Fruit fly (Drosophila melanogaster) whole organism, wandering third instar larva: Measurements from ENCODE around the gene Cpr62Ba.

Experiments used
- CG32264 ChIP-seq: fragments of 200-800 bp; sonication (Bioruptor generic); optimal IDR thresholded peaks from 2 replicates; lab custom pipeline; 2016; ENCODE audit warnings: missing biosample characterization, missing genetic modification characterization
- CG9705 ChIP-seq: fragments of 200-800 bp; sonication (Bioruptor generic); optimal IDR thresholded peaks from 2 replicates; lab custom pipeline; 2018; ENCODE audit warnings: missing biosample characterization, mild to moderate bottlenecking, missing genetic modification characterization
- CrebA ChIP-seq: fragments of 200-800 bp; sonication (Bioruptor generic); optimal IDR thresholded peaks from 2 replicates; lab custom pipeline; 2016; ENCODE audit warnings: missing biosample characterization, mild to moderate bottlenecking, missing genetic modification characterization, borderline replicate concordance
- Dfd ChIP-seq: fragments of >200 bp; optimal IDR thresholded peaks from 2 replicates; lab custom pipeline; 2017; ENCODE audit warnings: missing biosample characterization, missing genetic modification characterization
- Dif ChIP-seq: fragments of 200-275, 200-300 bp; sonication (Bioruptor generic); optimal IDR thresholded peaks from 2 replicates; lab custom pipeline; 2018; ENCODE audit warnings: missing biosample characterization, missing genetic modification characterization; ENCODE audit not compliant: partially characterized antibody
- HLH106 ChIP-seq: fragments of 200-800 bp; optimal IDR thresholded peaks from 3 replicates; lab custom pipeline; 2019; ENCODE audit warnings: missing biosample characterization, mild to moderate bottlenecking, missing genetic modification characterization, moderate library complexity
- Hnf4 ChIP-seq: fragments of 200-800 bp; sonication (Bioruptor generic); optimal IDR thresholded peaks from 2 replicates; lab custom pipeline; 2016; ENCODE audit warnings: missing biosample characterization, mild to moderate bottlenecking, missing genetic modification characterization
- Hr78 ChIP-seq: fragments of >200 bp; optimal IDR thresholded peaks from 2 replicates; lab custom pipeline; 2017; ENCODE audit warnings: missing biosample characterization, missing genetic modification characterization
- Hr83 ChIP-seq: fragments of 200-300 bp; sonication (Bioruptor generic); optimal IDR thresholded peaks from 2 replicates; lab custom pipeline; 2016; ENCODE audit warnings: missing biosample characterization, mild to moderate bottlenecking, missing genetic modification characterization, moderate library complexity; ENCODE audit not compliant: poor library complexity, severe bottlenecking
- Jra ChIP-seq: sonication (Bioruptor generic); optimal IDR thresholded peaks from 2 replicates; lab custom pipeline; 2016; ENCODE audit warnings: missing biosample characterization, missing genetic modification characterization
- Myc ChIP-seq: fragments of >200 bp; optimal IDR thresholded peaks from 2 replicates; lab custom pipeline; 2017
- N ChIP-seq: fragments of >200 bp; optimal IDR thresholded peaks from 2 replicates; lab custom pipeline; 2018; ENCODE audit warnings: missing biosample characterization, missing external identifiers, missing genetic modification characterization
- OdsH ChIP-seq: fragments of 200-800 bp; sonication (Bioruptor generic); optimal IDR thresholded peaks from 2 replicates; lab custom pipeline; 2016; ENCODE audit warnings: missing biosample characterization, mild to moderate bottlenecking, missing genetic modification characterization
- Rel ChIP-seq, 2 experiments: fragments of 200-800 bp; sonication (Bioruptor generic) in 1 of 2; optimal IDR thresholded peaks; 2 replicates in 1 of 2; 3 replicates in 1 of 2; lab custom pipeline; 2016 to 2019; ENCODE audit warnings: mild to moderate bottlenecking in 2 of 2, missing biosample characterization in 2 of 2, missing genetic modification characterization in 2 of 2, moderate library complexity in 1 of 2
- Sp1 ChIP-seq: fragments of 200-800 bp; sonication (Bioruptor generic); optimal IDR thresholded peaks from 3 replicates; lab custom pipeline; 2019; ENCODE audit warnings: missing biosample characterization, mild to moderate bottlenecking, missing genetic modification characterization, moderate library complexity
- Vsx2 ChIP-seq: fragments of 200-300, 225-300 bp; sonication (Bioruptor generic); optimal IDR thresholded peaks from 2 replicates; lab custom pipeline; 2018; ENCODE audit warnings: missing biosample characterization, missing genetic modification characterization; ENCODE audit not compliant: partially characterized antibody
- br ChIP-seq: fragments of 200-800 bp; sonication (Bioruptor generic); optimal IDR thresholded peaks from 2 replicates; lab custom pipeline; 2016; ENCODE audit warnings: missing biosample characterization, missing genetic modification characterization
- brk ChIP-seq: fragments of 200-800 bp; sonication (Bioruptor generic); optimal IDR thresholded peaks from 2 replicates; lab custom pipeline; 2016; ENCODE audit warnings: missing biosample characterization, mild to moderate bottlenecking, missing genetic modification characterization
- ey ChIP-seq: fragments of 200-800 bp; sonication (Bioruptor generic); optimal IDR thresholded peaks from 2 replicates; lab custom pipeline; 2016; ENCODE audit warnings: missing biosample characterization, missing genetic modification characterization
- foxo ChIP-seq, 2 experiments: fragments of 200-800 bp; sonication (Bioruptor generic); optimal IDR thresholded peaks; 2 replicates in 1 of 2; 3 replicates in 1 of 2; lab custom pipeline; 2016 to 2017; ENCODE audit warnings: missing biosample characterization in 2 of 2, missing genetic modification characterization in 2 of 2
- fru ChIP-seq: fragments of 200-800 bp; sonication (Bioruptor generic); optimal IDR thresholded peaks from 3 replicates; lab custom pipeline; 2016; ENCODE audit warnings: missing biosample characterization, mild to moderate bottlenecking, missing genetic modification characterization
- h ChIP-seq: fragments of 200-800 bp; sonication (Bioruptor generic); optimal IDR thresholded peaks from 3 replicates; lab custom pipeline; 2016; ENCODE audit warnings: missing biosample characterization, mild to moderate bottlenecking, missing genetic modification characterization
- jim ChIP-seq: fragments of 175-275, 200-325 bp; sonication (Bioruptor generic); optimal IDR thresholded peaks from 2 replicates; lab custom pipeline; 2016; ENCODE audit warnings: missing biosample characterization, mild to moderate bottlenecking, missing genetic modification characterization
- lola ChIP-seq: fragments of >200 bp; optimal IDR thresholded peaks from 2 replicates; lab custom pipeline; 2017; ENCODE audit warnings: missing biosample characterization, missing genetic modification characterization
- pan ChIP-seq: fragments of >200 bp; optimal IDR thresholded peaks from 2 replicates; lab custom pipeline; 2017
- psq ChIP-seq: fragments of 200-800 bp; sonication (Bioruptor generic); optimal IDR thresholded peaks from 3 replicates; lab custom pipeline; 2017; ENCODE audit warnings: missing biosample characterization, mild to moderate bottlenecking, missing genetic modification characterization, moderate library complexity
- rgr ChIP-seq: fragments of 200-800 bp; sonication (Bioruptor generic); optimal IDR thresholded peaks from 3 replicates; lab custom pipeline; 2016; ENCODE audit warnings: missing biosample characterization, mild to moderate bottlenecking, missing genetic modification characterization
- sage ChIP-seq: fragments of 200-800 bp; sonication (Bioruptor generic); optimal IDR thresholded peaks from 2 replicates; lab custom pipeline; 2016; ENCODE audit warnings: missing biosample characterization, mild to moderate bottlenecking, missing genetic modification characterization
- sv ChIP-seq: fragments of 200-800 bp; sonication (Bioruptor generic); optimal IDR thresholded peaks from 3 replicates; lab custom pipeline; 2016; ENCODE audit warnings: missing biosample characterization, missing genetic modification characterization
- tai ChIP-seq: sonication (Bioruptor generic); optimal IDR thresholded peaks from 2 replicates; lab custom pipeline; 2016; ENCODE audit warnings: missing biosample characterization, missing genetic modification characterization
- usp ChIP-seq: fragments of >200 bp; optimal IDR thresholded peaks from 2 replicates; lab custom pipeline; 2017; ENCODE audit warnings: missing biosample characterization, missing genetic modification characterization
- woc ChIP-seq: sonication (Bioruptor generic); optimal IDR thresholded peaks from 2 replicates; lab custom pipeline; 2016; ENCODE audit warnings: missing biosample characterization, mild to moderate bottlenecking, missing genetic modification characterization

Gene Cpr62Ba

DNA sequence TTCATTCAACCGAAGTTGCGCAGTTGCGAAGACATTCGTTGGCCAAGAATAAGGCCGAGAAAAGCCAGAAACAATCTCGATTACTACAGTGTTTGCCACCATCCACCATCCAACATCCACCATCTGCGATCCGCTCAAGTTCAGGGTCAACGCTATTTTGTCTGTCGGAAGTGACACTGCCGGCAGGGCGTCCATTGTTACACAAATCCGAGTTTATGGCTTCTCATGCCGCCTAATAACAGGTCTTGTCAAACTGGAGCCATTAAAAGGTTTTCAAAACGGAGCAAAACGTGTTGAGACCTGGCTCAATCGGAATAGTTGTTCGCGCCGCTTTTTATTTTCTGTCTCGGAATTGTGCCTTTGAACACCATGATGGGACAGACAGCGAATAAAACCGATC lies 12.7 kb downstream of the Cpr62Ba start:
- TF ChIP-seq pan (no peak), sage (GFP tag; lab: Kevin White, UChicago) (no peak), foxo (GFP tag; optimal IDR thresholded peaks at IDR 0.05; lab: Kevin White, UChicago) (no peak), Hr78 (GFP tag; lab: Kevin White, UChicago) (no peak), brk (GFP tag; lab: Kevin White, UChicago) (no peak), h (GFP tag; lab: Kevin White, UChicago) (no peak), CG32264 (GFP tag; lab: Kevin White, UChicago) (no peak), fru (GFP tag; lab: Kevin White, UChicago) (no peak), Sp1 (GFP tag; lab: Kevin White, UChicago) (no peak), ey (no peak), psq (GFP tag; lab: Kevin White, UChicago) (no peak), jim (GFP tag; lab: Kevin White, UChicago) (no peak), tai (GFP tag; lab: Kevin White, UChicago) (no peak), Dfd (no peak), usp (no peak), Rel (GFP tag; optimal IDR thresholded peaks at IDR 0.05; lab: Kevin White, UChicago) (no peak), Rel (tag; optimal IDR thresholded peaks at IDR 0.05; lab: Kevin White, UChicago) (no peak), Myc (lab: Kevin White, UChicago) (no peak), OdsH (no peak)

dm6 chr3L:1817405-1817804 lies 14.2 kb downstream of the Cpr62Ba start:
- TF ChIP-seq ey (no peak), CrebA (no peak), foxo (GFP tag; optimal IDR thresholded peaks at IDR 0.05; lab: Kevin White, UChicago) (no peak), br (GFP tag; lab: Kevin White, UChicago) (no peak), Dif (no peak)

- TF ChIP-seq br (GFP tag; lab: Kevin White, UChicago) (no peak), tai (GFP tag; lab: Kevin White, UChicago) (no peak), fru (GFP tag; lab: Kevin White, UChicago) (no peak), Dfd (no peak), CG9705 (GFP tag; lab: Kevin White, UChicago) (no peak), N (GFP tag; lab: Kevin White, UChicago) (no peak), psq (GFP tag; lab: Kevin White, UChicago) (no peak), Hr83 (no peak), CrebA (no peak), HLH106 (tag; lab: Kevin White, UChicago) (no peak)
Observed at dm6 chr3L:1816614-1817013, 15.0 kb downstream of the Cpr62Ba start.

- TF ChIP-seq sage (GFP tag; lab: Kevin White, UChicago), result peak; percentile 20
- TF ChIP-seq ey, result no peak
- TF ChIP-seq Sp1 (GFP tag; lab: Kevin White, UChicago), result peak; percentile 33
- TF ChIP-seq h (GFP tag; lab: Kevin White, UChicago), result peak; percentile 40
- TF ChIP-seq, all 38 proteins: peak for 3
Observed at dm6 chr3L:1810288-1810687, 21.3 kb downstream of the Cpr62Ba start, which contains the start of gene GV1. Gene GV1, plus strand, starts transcription at chr3L:1810588.

DNA sequence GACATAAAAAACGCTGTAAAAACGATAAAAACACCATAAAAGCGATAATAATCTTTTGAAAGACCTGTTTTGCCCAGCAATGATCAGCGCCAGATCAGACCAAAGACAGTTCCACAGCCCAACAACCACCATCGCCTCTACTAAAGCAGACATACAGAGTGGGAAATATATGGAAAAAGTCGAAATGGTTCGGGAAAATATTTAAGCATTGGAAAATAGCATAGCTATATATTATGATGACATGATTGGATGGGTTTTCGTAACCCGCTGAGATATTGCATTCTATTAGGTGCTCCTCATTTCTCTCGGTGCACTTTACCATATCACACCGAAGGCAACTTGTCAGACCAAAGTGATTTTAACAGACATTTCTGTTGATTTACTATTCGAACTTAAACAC lies 23.0 kb downstream of the Cpr62Ba start:
- TF ChIP-seq CG32264 (GFP tag; lab: Kevin White, UChicago), result no peak
- peak; percentile 34 for TF ChIP-seq woc (GFP tag; lab: Kevin White, UChicago)
- TF ChIP-seq ey, result peak; percentile 52
- TF ChIP-seq Vsx2 (GFP tag; lab: Kevin White, UChicago), result no peak
- TF ChIP-seq OdsH, result peak; percentile 43
- TF ChIP-seq sv (GFP tag; lab: Kevin White, UChicago), result peak; percentile 90
- TF ChIP-seq psq (GFP tag; lab: Kevin White, UChicago), result peak; percentile 34
- TF ChIP-seq Sp1 (GFP tag; lab: Kevin White, UChicago), result peak; percentile 34
- peak; percentile 71 for TF ChIP-seq br (GFP tag; lab: Kevin White, UChicago)
- TF ChIP-seq Hnf4 (GFP tag; lab: Kevin White, UChicago), result no peak
- peak; percentile 77 for TF ChIP-seq h (GFP tag; lab: Kevin White, UChicago)
- TF ChIP-seq rgr (GFP tag; lab: Kevin White, UChicago), result peak; percentile 70
- peak; percentile 52 for TF ChIP-seq HLH106 (tag; lab: Kevin White, UChicago)
- peak in 1 of 2 experiments; percentile 71 for TF ChIP-seq foxo (GFP tag; optimal IDR thresholded peaks at IDR 0.05; lab: Kevin White, UChicago)
- TF ChIP-seq Jra (GFP tag; lab: Kevin White, UChicago), result no peak
- TF ChIP-seq lola (GFP tag; lab: Kevin White, UChicago), result no peak
